Fruit fly (Drosophila melanogaster): ENCODE data around the gene ase.

DNA sequence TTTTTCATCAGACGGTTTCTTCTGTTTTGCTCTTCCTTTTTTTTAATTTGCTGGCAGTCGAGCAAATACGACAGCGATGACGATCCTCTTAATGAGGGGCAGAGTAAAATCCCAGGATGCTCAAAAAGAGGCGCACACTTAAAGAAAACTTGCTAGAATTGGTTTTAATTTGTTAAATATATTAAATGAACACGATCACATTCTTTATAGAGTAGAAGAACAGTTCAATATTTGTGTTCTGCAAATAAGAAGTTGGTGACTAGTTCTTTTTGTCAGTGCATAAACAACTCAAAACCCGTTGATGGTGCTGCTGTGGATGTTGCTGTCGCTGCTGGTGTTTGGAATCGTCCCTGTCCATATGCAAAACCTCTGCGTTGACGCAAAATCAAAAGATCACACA, 12.3 kb upstream of the ase start:
- TF ChIP-seq Oli (tag; optimal IDR thresholded peaks at IDR 0.05) (no peak), tup (GFP tag; optimal IDR thresholded peaks at IDR 0.05) (no peak), CG4360 (GFP tag; IDR thresholded peaks at IDR 0.05) (no peak), insv (GFP tag; optimal IDR thresholded peaks at IDR 0.05) (no peak), ttk (GFP tag; IDR thresholded peaks at IDR 0.05) (no peak), CG10462 (GFP tag; optimal IDR thresholded peaks at IDR 0.05) (no peak), CG6689 (GFP tag; IDR thresholded peaks at IDR 0.05) (no peak)

Measured in whole organism, embryonic.